Worm (Caenorhabditis elegans): ENCODE results near the gene coh-1.

coh-1 gene

ce11 chrX:7500970-7501369, 26.2 kb upstream of the coh-1 start, which contains the start of gene uggt-1 (continued):
- no peak for TF ChIP-seq ztf-4 (tag; optimal IDR thresholded peaks at IDR 0.05)
- no peak for TF ChIP-seq nhr-67 (tag; optimal IDR thresholded peaks at IDR 0.05)
- peak; percentile 92 for TF ChIP-seq pha-4 (tag; optimal IDR thresholded peaks at IDR 0.05)
- no peak for TF ChIP-seq nhr-28 (tag; optimal IDR thresholded peaks at IDR 0.05)
- TF ChIP-seq sea-2 (GFP tag; optimal IDR thresholded peaks at IDR 0.05) = no peak
- TF ChIP-seq zag-1 (tag; optimal IDR thresholded peaks at IDR 0.05) = no peak
- peak; percentile 43 for TF ChIP-seq nhr-77 (tag; optimal IDR thresholded peaks at IDR 0.05)
- peak; percentile 91 for TF ChIP-seq nhr-23 (tag; optimal IDR thresholded peaks at IDR 0.05)
- peak; percentile 85 for TF ChIP-seq lin-15B (tag; optimal IDR thresholded peaks at IDR 0.05)
- TF ChIP-seq lsy-12 (tag; optimal IDR thresholded peaks at IDR 0.05) = peak; percentile 80
- peak; percentile 87 for TF ChIP-seq hmg-11 (tag; optimal IDR thresholded peaks at IDR 0.05)
- no peak for TF ChIP-seq mml-1 (tag; optimal IDR thresholded peaks at IDR 0.05)
- no peak for TF ChIP-seq ama-1 (optimal IDR thresholded peaks at IDR 0.05)
- peak; percentile 81 for TF ChIP-seq elt-2 (tag; optimal IDR thresholded peaks at IDR 0.05)
- TF ChIP-seq ZK546.5 (tag; optimal IDR thresholded peaks at IDR 0.05) = no peak
- peak; percentile 63 for TF ChIP-seq nhr-25 (tag; optimal IDR thresholded peaks at IDR 0.05)

ce11 chrX:7495491-7495890, 20.7 kb upstream of the coh-1 start, which contains the start of gene try-14:
try-14 (minus strand) TSS chrX:7495591.
- TF ChIP-seq nhr-77 (tag; optimal IDR thresholded peaks at IDR 0.05) (no peak), nhr-25 (tag; optimal IDR thresholded peaks at IDR 0.05) (no peak), snpc-4 (tag; optimal IDR thresholded peaks at IDR 0.05) (no peak), fkh-10 (GFP tag; optimal IDR thresholded peaks at IDR 0.05) (no peak), unc-62 (GFP tag; optimal IDR thresholded peaks at IDR 0.05) (no peak), pqm-1 (tag; optimal IDR thresholded peaks at IDR 0.05) (no peak), elt-3 (tag; optimal IDR thresholded peaks at IDR 0.05) (no peak), lin-15B (tag; optimal IDR thresholded peaks at IDR 0.05) (no peak), tbx-2 (tag; optimal IDR thresholded peaks at IDR 0.05) (no peak), ceh-16 (tag; optimal IDR thresholded peaks at IDR 0.05) (no peak), eor-1 (tag; optimal IDR thresholded peaks at IDR 0.05) (no peak), skn-1 (tag; optimal IDR thresholded peaks at IDR 0.05) (no peak), nhr-43 (tag; optimal IDR thresholded peaks at IDR 0.05; ENCODE audit: poor library complexity, severe bottlenecking) (no peak), nhr-11 (tag; optimal IDR thresholded peaks at IDR 0.05) (no peak), jun-1 (tag; optimal IDR thresholded peaks at IDR 0.05) (no peak), ceh-28 (tag; optimal IDR thresholded peaks at IDR 0.05) (no peak), nhr-12 (tag; optimal IDR thresholded peaks at IDR 0.05) (no peak)

ce11 chrX:7493020-7493419, 18.2 kb upstream of the coh-1 start, which contains the start of gene F48E3.2:
F48E3.2 (minus strand) TSS chrX:7493120.
- TF ChIP-seq nhr-67 (tag; optimal IDR thresholded peaks at IDR 0.05) (no peak), snpc-4 (tag; optimal IDR thresholded peaks at IDR 0.05) (no peak), ZK546.5 (tag; optimal IDR thresholded peaks at IDR 0.05) (no peak), fkh-2 (tag; optimal IDR thresholded peaks at IDR 0.05) (no peak), lin-39 (tag; optimal IDR thresholded peaks at IDR 0.05) (no peak), nhr-23 (tag; optimal IDR thresholded peaks at IDR 0.05) (no peak), R02D3.7 (tag; optimal IDR thresholded peaks at IDR 0.05) (no peak), mdl-1 (tag; optimal IDR thresholded peaks at IDR 0.05) (no peak), ceh-9 (tag; optimal IDR thresholded peaks at IDR 0.05) (no peak), unc-39 (tag; optimal IDR thresholded peaks at IDR 0.05) (no peak), skn-1 (tag; optimal IDR thresholded peaks at IDR 0.05) (no peak), ama-1 (optimal IDR thresholded peaks at IDR 0.05) (no peak), egl-27 (tag; optimal IDR thresholded peaks at IDR 0.05) (no peak), ceh-28 (tag; optimal IDR thresholded peaks at IDR 0.05) (no peak), nfya-1 (tag; optimal IDR thresholded peaks at IDR 0.05; ENCODE audit: insufficient read depth) (no peak), ceh-16 (tag; optimal IDR thresholded peaks at IDR 0.05) (no peak), nhr-11 (tag; optimal IDR thresholded peaks at IDR 0.05) (no peak), pqm-1 (tag; optimal IDR thresholded peaks at IDR 0.05) (no peak)

ce11 chrX:7491521-7491920, 16.7 kb upstream of the coh-1 start:
- TF ChIP-seq lin-39 (tag; optimal IDR thresholded peaks at IDR 0.05) = peak; percentile 28
- TF ChIP-seq ceh-16 (tag; optimal IDR thresholded peaks at IDR 0.05) = no peak
- peak; percentile 44 for TF ChIP-seq egl-5 (tag; optimal IDR thresholded peaks at IDR 0.05)
- no peak for TF ChIP-seq nhr-12 (tag; optimal IDR thresholded peaks at IDR 0.05)

All from whole organism, L3 larva.